Worm (Caenorhabditis elegans): Measurements from ENCODE around the gene pqn-31.

pqn-31 gene

DNA sequence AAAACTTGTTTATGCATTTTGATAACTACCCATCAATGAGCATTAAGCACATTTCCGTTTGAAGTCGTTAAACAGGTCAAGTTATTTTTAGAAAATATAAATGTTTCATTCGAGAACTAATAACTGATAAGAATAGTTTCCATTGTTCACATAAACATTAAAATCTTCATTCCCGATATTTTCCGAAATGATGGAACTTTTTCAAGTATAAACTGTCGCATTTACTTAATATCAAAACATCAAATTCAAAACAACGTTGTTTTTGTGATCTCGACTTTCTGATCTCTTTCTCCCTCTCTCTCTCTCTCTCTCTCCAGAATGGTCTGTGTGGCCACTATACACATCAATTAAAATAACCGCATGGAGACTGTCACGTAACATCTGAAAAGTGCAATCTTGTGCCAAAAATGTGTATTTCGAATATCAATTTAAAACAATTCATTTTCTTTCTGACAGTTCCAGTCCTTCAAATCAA lies 35.0 kb upstream of the pqn-31 start (continued):
- TF ChIP-seq lin-13 (GFP tag; optimal IDR thresholded peaks at IDR 0.05) (peak; percentile 11), fos-1 (tag; optimal IDR thresholded peaks at IDR 0.05) (no peak), tlp-1 (tag; optimal IDR thresholded peaks at IDR 0.05) (no peak), elt-3 (tag; optimal IDR thresholded peaks at IDR 0.05) (peak in 1 of 6 experiments; percentile 25), F16B12.6 (tag; optimal IDR thresholded peaks at IDR 0.05) (no peak), xbp-1 (tag; optimal IDR thresholded peaks at IDR 0.05) (no peak), dpl-1 (GFP tag; optimal IDR thresholded peaks at IDR 0.05) (no peak), jun-1 (tag; optimal IDR thresholded peaks at IDR 0.05) (no peak), ama-1 (optimal IDR thresholded peaks at IDR 0.05) (peak; percentile 64), unc-62 (GFP tag; optimal IDR thresholded peaks at IDR 0.05) (no peak), sptf-1 (tag; optimal IDR thresholded peaks at IDR 0.05) (no peak), swsn-7 (tag; optimal IDR thresholded peaks at IDR 0.05) (no peak), lir-3 (tag; optimal IDR thresholded peaks at IDR 0.05; ENCODE audit: poor library complexity) (no peak), nhr-84 (tag; optimal IDR thresholded peaks at IDR 0.05) (no peak), snu-23 (GFP tag; optimal IDR thresholded peaks at IDR 0.05) (peak; percentile 29), egl-13 (tag; optimal IDR thresholded peaks at IDR 0.05) (no peak), lin-35 (GFP tag; optimal IDR thresholded peaks at IDR 0.05) (peak in 1 of 2 experiments; percentile 28), nhr-237 (tag; optimal IDR thresholded peaks at IDR 0.05) (no peak), sox-4 (tag; optimal IDR thresholded peaks at IDR 0.05) (no peak), nhr-12 (tag; optimal IDR thresholded peaks at IDR 0.05) (no peak), nhr-20 (tag; optimal IDR thresholded peaks at IDR 0.05) (peak; percentile 43), hlh-4 (tag; optimal IDR thresholded peaks at IDR 0.05) (no peak), rnt-1 (tag; optimal IDR thresholded peaks at IDR 0.05) (no peak), isw-1 (GFP tag; IDR thresholded peaks at IDR 0.05) (no peak), zip-4 (GFP tag; optimal IDR thresholded peaks at IDR 0.05) (no peak), hlh-17 (GFP tag; optimal IDR thresholded peaks at IDR 0.05; ENCODE audit: borderline replicate concordance) (no peak), mef-2 (tag; optimal IDR thresholded peaks at IDR 0.05) (no peak), C16A3.4 (tag; optimal IDR thresholded peaks at IDR 0.05) (peak; percentile 31), nhr-90 (tag; optimal IDR thresholded peaks at IDR 0.05; ENCODE audit: poor library complexity) (peak; percentile 15), mep-1 (tag; optimal IDR thresholded peaks at IDR 0.05) (peak; percentile 24), nhr-71 (tag; optimal IDR thresholded peaks at IDR 0.05) (peak; percentile 38), ceh-63 (GFP tag; optimal IDR thresholded peaks at IDR 0.05) (no peak)

ce11 chrV:9075827-9076226 lies 33.6 kb upstream of the pqn-31 start:
- no peak for TF ChIP-seq lin-15B (tag; optimal IDR thresholded peaks at IDR 0.05)
- no peak for TF ChIP-seq lir-3 (tag; optimal IDR thresholded peaks at IDR 0.05; ENCODE audit: poor library complexity)
- TF ChIP-seq dsc-1 (tag; optimal IDR thresholded peaks at IDR 0.05), result peak; percentile 7
- no peak for TF ChIP-seq sox-4 (tag; optimal IDR thresholded peaks at IDR 0.05)
- TF ChIP-seq tlp-1 (tag; optimal IDR thresholded peaks at IDR 0.05), result no peak
- no peak for TF ChIP-seq Y116A8C.19 (tag; optimal IDR thresholded peaks at IDR 0.05; ENCODE audit: borderline replicate concordance)
- TF ChIP-seq lin-14 (GFP tag; optimal IDR thresholded peaks at IDR 0.05), result peak; percentile 44
- no peak for TF ChIP-seq lin-39 (tag; optimal IDR thresholded peaks at IDR 0.05)
- TF ChIP-seq nhr-77 (tag; optimal IDR thresholded peaks at IDR 0.05), result peak; percentile 34
- no peak for TF ChIP-seq hlh-17 (GFP tag; optimal IDR thresholded peaks at IDR 0.05; ENCODE audit: borderline replicate concordance)
- TF ChIP-seq ama-1 (optimal IDR thresholded peaks at IDR 0.05), result no peak
- TF ChIP-seq snpc-4 (tag; optimal IDR thresholded peaks at IDR 0.05), result no peak
- TF ChIP-seq lin-13 (GFP tag; optimal IDR thresholded peaks at IDR 0.05), result peak; percentile 18
- peak; percentile 53 for TF ChIP-seq nhr-71 (tag; optimal IDR thresholded peaks at IDR 0.05)
- TF ChIP-seq lin-35 (GFP tag; optimal IDR thresholded peaks at IDR 0.05), result peak in 1 of 2 experiments; percentile 16
- no peak for TF ChIP-seq egl-27 (tag; optimal IDR thresholded peaks at IDR 0.05)
- TF ChIP-seq nhr-20 (tag; optimal IDR thresholded peaks at IDR 0.05), result peak; percentile 46
- TF ChIP-seq hpl-2 (GFP tag; optimal IDR thresholded peaks at IDR 0.05), result no peak
- no peak for TF ChIP-seq F16B12.6 (tag; optimal IDR thresholded peaks at IDR 0.05)
- peak; percentile 4 to 35 for TF ChIP-seq lsy-2 (tag; optimal IDR thresholded peaks at IDR 0.05)
- TF ChIP-seq efl-1 (optimal IDR thresholded peaks at IDR 0.05), result no peak
- peak in 1 of 2 experiments; percentile 87 for TF ChIP-seq efl-1 (GFP tag; optimal IDR thresholded peaks at IDR 0.05 in 1 of 2)
- no peak for TF ChIP-seq grh-1 (GFP tag; IDR thresholded peaks at IDR 0.05)
- no peak for TF ChIP-seq isw-1 (GFP tag; IDR thresholded peaks at IDR 0.05)
- TF ChIP-seq mdl-1 (tag; optimal IDR thresholded peaks at IDR 0.05), result peak in 1 of 2 experiments; percentile 68
- TF ChIP-seq pag-3 (tag; optimal IDR thresholded peaks at IDR 0.05; ENCODE audit: borderline replicate concordance, insufficient read depth), result no peak
- peak; percentile 33; the same call in 1 of the 2 replicates for TF ChIP-seq nhr-19 (GFP tag; conservative IDR thresholded peaks at IDR 0.05)
- TF ChIP-seq fkh-8 (tag; optimal IDR thresholded peaks at IDR 0.05), result peak; percentile 42
- peak; percentile 15 for TF ChIP-seq elt-2 (tag; optimal IDR thresholded peaks at IDR 0.05)
- TF ChIP-seq nhr-47 (tag; optimal IDR thresholded peaks at IDR 0.05), result peak; percentile 47
